Fruit fly (Drosophila melanogaster) whole organism, embryonic: ENCODE results near the gene CG3513.
A peak's percentile ranks its signal among the peaks of the same experiment; 100 is the strongest.

Experiments used
- Atf3 ChIP-seq: fragments of 200-800 bp; sonication (Bioruptor generic); optimal IDR thresholded peaks from 3 replicates; lab custom pipeline; 2016; ENCODE audit warnings: missing biosample characterization, missing genetic modification characterization
- B-H1 ChIP-seq: fragments of 200-800 bp; sonication (Bioruptor generic); IDR thresholded peaks from 3 replicates; pipeline ENCODE4 v1.3.6; 2022; ENCODE audit warnings: missing biosample characterization, missing genetic modification characterization
- CG11247 ChIP-seq: fragments of 200-800 bp; sonication (Bioruptor generic); IDR thresholded peaks from 2 replicates; pipeline ENCODE4 v1.3.6; 2022; ENCODE audit warnings: missing biosample characterization, missing genetic modification characterization
- CG12155 ChIP-seq: fragments of 200-800 bp; sonication (Bioruptor generic); optimal IDR thresholded peaks from 3 replicates; lab custom pipeline; 2016; ENCODE audit warnings: missing biosample characterization, missing genetic modification characterization
- CG13287 ChIP-seq: fragments of 200-800 bp; sonication (Bioruptor generic); IDR thresholded peaks from 2 replicates; pipeline ENCODE4 v1.3.6; 2022; ENCODE audit warnings: missing biosample characterization, missing genetic modification characterization; ENCODE audit not compliant: partially characterized antibody
- CG13624 ChIP-seq: fragments of 200-800 bp; sonication (Bioruptor generic); optimal IDR thresholded peaks from 2 replicates; lab custom pipeline; 2016; ENCODE audit warnings: missing biosample characterization, missing genetic modification characterization
- CG13894 ChIP-seq: fragments of 200-800 bp; sonication (Bioruptor generic); optimal IDR thresholded peaks from 3 replicates; lab custom pipeline; 2018; ENCODE audit warnings: missing biosample characterization, mild to moderate bottlenecking, missing genetic modification characterization, moderate library complexity
- CG15011 ChIP-seq: fragments of 200-800 bp; sonication (Bioruptor generic); optimal IDR thresholded peaks from 3 replicates; lab custom pipeline; 2018; ENCODE audit warnings: missing biosample characterization, mild to moderate bottlenecking, missing genetic modification characterization
- CG16863 ChIP-seq: fragments of 200-800 bp; sonication (Bioruptor generic); optimal IDR thresholded peaks from 3 replicates; lab custom pipeline; 2016; ENCODE audit warnings: missing biosample characterization, missing genetic modification characterization
- CG18262 ChIP-seq: fragments of 200-800 bp; optimal IDR thresholded peaks from 3 replicates; lab custom pipeline; 2019; ENCODE audit warnings: missing biosample characterization, mild to moderate bottlenecking, missing genetic modification characterization, moderate library complexity
- CG3065 ChIP-seq: fragments of 200-800 bp; sonication (Bioruptor generic); optimal IDR thresholded peaks from 2 replicates; lab custom pipeline; 2016; ENCODE audit warnings: missing biosample characterization, missing genetic modification characterization
- CG32767 ChIP-seq: fragments of 200-800 bp; sonication (Bioruptor generic); IDR thresholded peaks from 2 replicates; pipeline ENCODE4 v1.3.6; 2022; ENCODE audit warnings: missing biosample characterization, missing genetic modification characterization
- CG8089 ChIP-seq: fragments of 200-800 bp; sonication (Bioruptor generic); optimal IDR thresholded peaks from 3 replicates; lab custom pipeline; 2016; ENCODE audit warnings: missing biosample characterization, missing genetic modification characterization
- CG8290 ChIP-seq, 3 experiments: fragments of 200-800 bp; sonication (Bioruptor generic); optimal IDR thresholded peaks; 2 replicates each; lab custom pipeline; 2016 to 2019; ENCODE audit warnings: missing biosample characterization in 3 of 3, missing genetic modification characterization in 3 of 3, mild to moderate bottlenecking in 2 of 3, moderate library complexity in 1 of 3
- CG9797 ChIP-seq: fragments of 200-800 bp; sonication (Bioruptor generic); optimal IDR thresholded peaks from 3 replicates; lab custom pipeline; 2018; ENCODE audit warnings: missing biosample characterization, mild to moderate bottlenecking, missing genetic modification characterization
- CoRest ChIP-seq: fragments of 200-800 bp; sonication (Bioruptor generic); optimal IDR thresholded peaks from 3 replicates; lab custom pipeline; 2018; ENCODE audit warnings: missing biosample characterization, mild to moderate bottlenecking, missing genetic modification characterization, moderate library complexity
- D19A ChIP-seq: fragments of 200-800 bp; optimal IDR thresholded peaks from 3 replicates; lab custom pipeline; 2019; ENCODE audit warnings: missing biosample characterization, mild to moderate bottlenecking, missing genetic modification characterization, moderate library complexity
- Dll ChIP-seq: fragments of 200-800 bp; sonication (Bioruptor generic); IDR thresholded peaks from 4 replicates; pipeline ENCODE4 v1.3.6; 2022; ENCODE audit warnings: missing biosample characterization, missing genetic modification characterization; ENCODE audit not compliant: partially characterized antibody
- Dref ChIP-seq: fragments of 200-800 bp; sonication (Bioruptor generic); IDR thresholded peaks from 2 replicates; pipeline ENCODE4 v1.3.6; 2022; ENCODE audit warnings: missing biosample characterization, missing genetic modification characterization
- E2f2 ChIP-seq: fragments of 200-800 bp; sonication (Bioruptor generic); IDR thresholded peaks from 2 replicates; pipeline ENCODE4 v1.3.6; 2022; ENCODE audit warnings: missing biosample characterization, missing genetic modification characterization
- PHDP ChIP-seq: fragments of 200-800 bp; sonication (Bioruptor generic); optimal IDR thresholded peaks from 3 replicates; lab custom pipeline; 2018; ENCODE audit warnings: missing biosample characterization, mild to moderate bottlenecking, missing genetic modification characterization, moderate library complexity
- Ravus ChIP-seq: fragments of 200-800 bp; sonication (Bioruptor generic); IDR thresholded peaks from 2 replicates; pipeline ENCODE4 v1.3.6; 2022; ENCODE audit warnings: missing biosample characterization, missing genetic modification characterization
- Vsx1 ChIP-seq: fragments of 200-800 bp; sonication (Bioruptor generic); optimal IDR thresholded peaks from 2 replicates; lab custom pipeline; 2017; ENCODE audit warnings: missing biosample characterization, mild to moderate bottlenecking, missing genetic modification characterization, missing genetic modification reagents
- ab ChIP-seq: fragments of 200-800 bp; sonication (Bioruptor generic); optimal IDR thresholded peaks from 2 replicates; lab custom pipeline; 2016; ENCODE audit warnings: missing biosample characterization, missing genetic modification characterization
- abd-A ChIP-seq: fragments of 200-800 bp; sonication (Bioruptor generic); optimal IDR thresholded peaks from 3 replicates; lab custom pipeline; 2019; ENCODE audit warnings: missing biosample characterization, mild to moderate bottlenecking, missing genetic modification characterization, moderate library complexity
- amos ChIP-seq: fragments of 200-800 bp; sonication (Bioruptor generic); IDR thresholded peaks from 2 replicates; pipeline ENCODE4 v1.3.6; 2022; ENCODE audit warnings: missing biosample characterization, missing genetic modification characterization; ENCODE audit not compliant: partially characterized antibody
- bab2 ChIP-seq: fragments of 200-800 bp; sonication (Bioruptor generic); optimal IDR thresholded peaks from 2 replicates; lab custom pipeline; 2016; ENCODE audit warnings: missing biosample characterization, missing genetic modification characterization
- bbx ChIP-seq: fragments of 200-800 bp; sonication (Bioruptor generic); IDR thresholded peaks from 2 replicates; pipeline ENCODE4 v1.3.6; 2022; ENCODE audit warnings: missing biosample characterization, missing genetic modification characterization; ENCODE audit not compliant: partially characterized antibody
- bcd ChIP-seq: fragments of 200-800 bp; sonication (Bioruptor generic); optimal IDR thresholded peaks from 2 replicates; lab custom pipeline; 2017; ENCODE audit warnings: missing biosample characterization, mild to moderate bottlenecking, missing genetic modification characterization
- bigmax ChIP-seq: fragments of 200-800 bp; sonication (Bioruptor generic); optimal IDR thresholded peaks from 2 replicates; lab custom pipeline; 2018; ENCODE audit warnings: missing biosample characterization, mild to moderate bottlenecking, missing genetic modification characterization
- cg ChIP-seq: fragments of 200-800 bp; sonication (Bioruptor generic); optimal IDR thresholded peaks from 3 replicates; lab custom pipeline; 2019; ENCODE audit warnings: missing biosample characterization, mild to moderate bottlenecking, missing genetic modification characterization, moderate library complexity
- croc ChIP-seq: fragments of 200-800 bp; sonication (Bioruptor generic); conservative IDR thresholded peaks from 3 replicates; pipeline ENCODE4 v1.3.6; 2022; ENCODE audit warnings: missing biosample characterization, missing genetic modification characterization
- crol ChIP-seq: fragments of 200-800 bp; sonication (Bioruptor generic); IDR thresholded peaks from 2 replicates; pipeline ENCODE4 v1.3.6; 2022; ENCODE audit warnings: missing biosample characterization, missing genetic modification characterization
- dan ChIP-seq: fragments of 200-800 bp; sonication (Bioruptor generic); IDR thresholded peaks from 2 replicates; pipeline ENCODE4 v1.3.6; 2022; ENCODE audit warnings: missing biosample characterization, missing genetic modification characterization
- disco-r ChIP-seq: fragments of 200-800 bp; sonication (Bioruptor generic); optimal IDR thresholded peaks from 2 replicates; lab custom pipeline; 2016; ENCODE audit warnings: missing biosample characterization, missing genetic modification characterization
- dm ChIP-seq: fragments of 200-800 bp; sonication (Bioruptor generic); optimal IDR thresholded peaks from 3 replicates; lab custom pipeline; 2016; ENCODE audit warnings: missing biosample characterization, missing genetic modification characterization
- dmrt11E ChIP-seq: fragments of 200-800 bp; sonication (Bioruptor generic); optimal IDR thresholded peaks from 3 replicates; lab custom pipeline; 2018; ENCODE audit warnings: missing biosample characterization, mild to moderate bottlenecking, missing genetic modification characterization, moderate library complexity
- gsb-n ChIP-seq: fragments of 200-800 bp; sonication (Bioruptor generic); optimal IDR thresholded peaks from 3 replicates; lab custom pipeline; 2018; ENCODE audit warnings: missing biosample characterization, mild to moderate bottlenecking, missing genetic modification characterization
- h ChIP-seq: fragments of >200 bp; optimal IDR thresholded peaks from 2 replicates; lab custom pipeline; 2017
- inv ChIP-seq: fragments of 200-800 bp; sonication (Bioruptor generic); IDR thresholded peaks from 2 replicates; pipeline ENCODE4 v1.3.6; 2022; ENCODE audit warnings: missing biosample characterization, missing genetic modification characterization; ENCODE audit not compliant: partially characterized antibody
- lola ChIP-seq, 3 experiments: fragments of >200 bp in 2 of 3; fragments of 200-800 bp in 1 of 3; sonication (Bioruptor generic) in 1 of 3; optimal IDR thresholded peaks; 2 replicates each; lab custom pipeline; 2017 to 2019; ENCODE audit warnings: missing biosample characterization in 3 of 3, missing genetic modification characterization in 3 of 3, mild to moderate bottlenecking in 1 of 3, moderate library complexity in 1 of 3
- nerfin-2 ChIP-seq: fragments of 200-800 bp; sonication (Bioruptor generic); IDR thresholded peaks from 2 replicates; pipeline ENCODE4 v1.3.6; 2022; ENCODE audit warnings: missing biosample characterization, missing genetic modification characterization; ENCODE audit not compliant: partially characterized antibody
- sc ChIP-seq, 3 experiments: fragments of >200 bp in 2 of 3; fragments of 200-800 bp in 1 of 3; sonication (Bioruptor generic) in 1 of 3; optimal IDR thresholded peaks; 2 replicates in 2 of 3; 3 replicates in 1 of 3; lab custom pipeline; 2017; ENCODE audit warnings: mild to moderate bottlenecking in 1 of 3, missing biosample characterization in 1 of 3, missing genetic modification characterization in 1 of 3, missing genetic modification reagents in 1 of 3
- shn ChIP-seq: fragments of 200-800 bp; sonication (Bioruptor generic); optimal IDR thresholded peaks from 3 replicates; lab custom pipeline; 2016; ENCODE audit warnings: missing biosample characterization, missing genetic modification characterization
- sob ChIP-seq: fragments of 200-800 bp; sonication (Bioruptor generic); IDR thresholded peaks from 2 replicates; pipeline ENCODE4 v1.3.6; 2022; ENCODE audit warnings: missing biosample characterization, missing genetic modification characterization
- stwl ChIP-seq: fragments of 200-800 bp; sonication (Bioruptor generic); optimal IDR thresholded peaks from 3 replicates; lab custom pipeline; 2018; ENCODE audit warnings: missing biosample characterization, mild to moderate bottlenecking, missing genetic modification characterization, moderate library complexity
- toy ChIP-seq: fragments of 200-800 bp; sonication (Bioruptor generic); IDR thresholded peaks from 2 replicates; pipeline ENCODE4 v1.3.6; 2022; ENCODE audit warnings: missing biosample characterization, missing genetic modification characterization
- wdn ChIP-seq: fragments of 200-800 bp; sonication (Bioruptor generic); IDR thresholded peaks from 2 replicates; pipeline ENCODE4 v1.3.6; 2022; ENCODE audit warnings: missing biosample characterization, missing genetic modification characterization
- wek ChIP-seq: fragments of 200-800 bp; sonication (Bioruptor generic); optimal IDR thresholded peaks from 3 replicates; lab custom pipeline; 2018; ENCODE audit warnings: missing biosample characterization, mild to moderate bottlenecking, missing genetic modification characterization, moderate library complexity

CG3513 gene

dm6 chr2L:3655698-3656105, 37.3 kb downstream of the CG3513 start (continued):
- TF ChIP-seq cg (GFP tag; lab: Kevin White, UChicago) (no peak), CG8290 (GFP tag; optimal IDR thresholded peaks at IDR 0.05; lab: Kevin White, UChicago) (peak; percentile 97), CG8290 (tag; optimal IDR thresholded peaks at IDR 0.05; lab: Kevin White, UChicago) (peak; percentile 88 to 99), dan (GFP tag; lab: Robert Waterston, UW) (no peak; the same call in 1 of the 2 replicates), B-H1 (GFP tag; lab: Robert Waterston, UW) (peak; percentile 97), bbx (GFP tag; lab: Robert Waterston, UW) (no peak), sc (optimal IDR thresholded peaks at IDR 0.05; lab: Kevin White, UChicago) (no peak), sc (GFP tag; optimal IDR thresholded peaks at IDR 0.05; lab: Kevin White, UChicago) (peak; percentile 98), abd-A (peak; percentile 96), bcd (GFP tag; lab: Kevin White, UChicago) (peak; percentile 98), toy (GFP tag; lab: Robert Waterston, UW) (peak; percentile 92), Ravus (peak; percentile 94), D19A (tag; lab: Kevin White, UChicago) (peak; percentile 96), bab2 (peak; percentile 98), CG8089 (GFP tag; lab: Kevin White, UChicago) (peak; percentile 96), lola (GFP tag; optimal IDR thresholded peaks at IDR 0.05; lab: Kevin White, UChicago) (peak in 1 of 3 experiments; percentile 95), CG15011 (GFP tag; lab: Kevin White, UChicago) (peak; percentile 97), CoRest (tag; lab: Kevin White, UChicago) (peak; percentile 99), PHDP (tag; lab: Kevin White, UChicago) (peak; percentile 99), Vsx1 (GFP tag; lab: Kevin White, UChicago) (peak; percentile 94), wdn (GFP tag; lab: Robert Waterston, UW) (peak; percentile 97), inv (GFP tag; lab: Robert Waterston, UW) (no peak), stwl (tag; lab: Kevin White, UChicago) (peak; percentile 65), dm (GFP tag; lab: Kevin White, UChicago) (peak; percentile 96), bigmax (GFP tag; lab: Kevin White, UChicago) (peak; percentile 77), Atf3 (GFP tag; lab: Kevin White, UChicago) (peak; percentile 94), CG11247 (GFP tag; lab: Robert Waterston, UW) (peak; percentile 96), ab (GFP tag; lab: Kevin White, UChicago) (peak; percentile 94), Dref (GFP tag; lab: Robert Waterston, UW) (peak; percentile 38; the same call in 1 of the 2 replicates), CG13287 (peak; percentile 35), croc (peak; percentile 97), amos (GFP tag; lab: Robert Waterston, UW) (no peak), CG13624 (peak; percentile 99), CG12155 (peak; percentile 98), shn (GFP tag; lab: Kevin White, UChicago) (peak; percentile 97), h (lab: Kevin White, UChicago) (no peak), CG32767 (GFP tag; lab: Robert Waterston, UW) (peak; percentile 97), E2f2 (peak; percentile 87), crol (GFP tag; lab: Robert Waterston, UW) (peak; percentile 49; the same call in 1 of the 2 replicates), disco-r (GFP tag; lab: Kevin White, UChicago) (peak; percentile 97), gsb-n (tag; lab: Kevin White, UChicago) (peak; percentile 98), CG9797 (GFP tag; lab: Kevin White, UChicago) (peak; percentile 64), dmrt11E (tag; lab: Kevin White, UChicago) (peak; percentile 97), Dll (GFP tag; lab: Robert Waterston, UW) (no peak; the same call in 3 of the 4 replicates), CG18262 (tag; lab: Kevin White, UChicago) (peak; percentile 98), CG16863 (GFP tag; lab: Kevin White, UChicago) (peak; percentile 98), CG3065 (peak; percentile 96), wek (GFP tag; lab: Kevin White, UChicago) (peak; percentile 96), sob (GFP tag; lab: Robert Waterston, UW) (peak; percentile 98), nerfin-2 (GFP tag; lab: Robert Waterston, UW) (no peak), CG13894 (tag; lab: Kevin White, UChicago) (peak; percentile 97)
